Worm (Caenorhabditis elegans) whole organism, L4/young adult: ENCODE data around the gene ZK697.8.

ENCODE experiments used
- W03F9.2 ChIP-seq: fragments of 150-350 bp; optimal IDR thresholded peaks from 2 replicates; lab custom pipeline; 2014; ENCODE audit warnings: missing biosample characterization, missing genetic modification characterization
- dao-5 ChIP-seq: sonication (generic microtip); optimal IDR thresholded peaks from 2 replicates; lab custom pipeline; 2016; ENCODE audit warnings: missing genotype, missing genetic modification characterization, moderate library complexity, missing compliant biosample characterization
- him-1 ChIP-seq: sonication (generic microtip); optimal IDR thresholded peaks from 2 replicates; lab custom pipeline; 2016; ENCODE audit warnings: missing genotype, missing genetic modification reagents, missing genetic modification characterization, missing compliant biosample characterization

The ZK697.8 gene

ce11 chrV:1749053-1749452 lies at the start of gene ZK697.8:
Gene ZK697.8 (minus strand): TSS chrV:1749153.
- TF ChIP-seq him-1 (tag; lab: Kevin White, UChicago) (no peak), W03F9.2 (tag; lab: Kevin White, UChicago) (no peak), dao-5 (tag; lab: Kevin White, UChicago) (no peak)

ce11 chrV:1797900-1798299 lies 48.9 kb upstream of the ZK697.8 start, which contains the start of gene F36H9.10:
Gene F36H9.10 (plus strand): TSS chrV:1798200.
- TF ChIP-seq W03F9.2 (tag; lab: Kevin White, UChicago) = no peak

DNA sequence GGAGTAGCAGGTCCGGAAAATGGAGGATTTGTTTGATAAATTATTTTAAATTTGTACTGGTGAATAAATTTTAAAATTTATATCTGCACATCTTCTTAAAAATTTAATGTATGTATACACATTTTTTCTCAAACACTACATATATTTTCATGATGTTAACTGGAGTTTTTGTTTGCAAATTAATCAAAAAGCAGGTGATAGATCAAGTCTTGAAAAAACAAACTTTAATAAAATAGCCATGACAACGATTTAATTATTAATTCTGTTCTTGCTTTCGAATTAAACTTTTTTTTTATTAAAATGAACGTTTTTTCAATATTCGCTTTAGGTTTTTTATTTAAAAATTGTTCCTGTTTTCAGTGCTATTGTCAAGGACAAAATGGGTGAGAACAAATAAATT lies 45.3 kb upstream of the ZK697.8 start, which contains the start of gene F36H9.1:
Gene F36H9.1, plus strand, starts transcription at position 301 of the 400 bp plus-strand sequence.
- TF ChIP-seq W03F9.2 (tag; lab: Kevin White, UChicago) (no peak), him-1 (tag; lab: Kevin White, UChicago) (no peak), dao-5 (tag; lab: Kevin White, UChicago) (no peak)

DNA sequence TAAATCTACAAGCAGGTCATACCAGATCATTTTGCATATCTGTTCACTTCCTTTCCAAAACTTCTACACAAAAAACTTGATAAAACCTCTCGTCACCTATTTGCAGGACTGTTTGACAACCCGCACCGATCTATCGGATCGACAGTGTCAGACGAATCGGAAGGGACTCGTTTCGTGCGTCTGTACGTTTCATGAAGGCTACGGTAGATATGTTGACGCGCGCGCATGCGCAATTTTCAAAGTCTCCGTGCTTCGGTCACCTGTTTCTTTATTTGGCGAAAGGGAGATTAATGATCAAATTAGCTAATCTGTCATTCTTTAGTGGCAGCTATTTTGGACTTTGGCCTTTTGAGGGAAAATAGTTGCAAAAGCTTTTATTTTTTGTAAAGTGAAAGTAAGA lies 40.5 kb upstream of the ZK697.8 start:
- TF ChIP-seq dao-5 (tag; lab: Kevin White, UChicago) (no peak), him-1 (tag; lab: Kevin White, UChicago) (no peak), W03F9.2 (tag; lab: Kevin White, UChicago) (no peak)

DNA sequence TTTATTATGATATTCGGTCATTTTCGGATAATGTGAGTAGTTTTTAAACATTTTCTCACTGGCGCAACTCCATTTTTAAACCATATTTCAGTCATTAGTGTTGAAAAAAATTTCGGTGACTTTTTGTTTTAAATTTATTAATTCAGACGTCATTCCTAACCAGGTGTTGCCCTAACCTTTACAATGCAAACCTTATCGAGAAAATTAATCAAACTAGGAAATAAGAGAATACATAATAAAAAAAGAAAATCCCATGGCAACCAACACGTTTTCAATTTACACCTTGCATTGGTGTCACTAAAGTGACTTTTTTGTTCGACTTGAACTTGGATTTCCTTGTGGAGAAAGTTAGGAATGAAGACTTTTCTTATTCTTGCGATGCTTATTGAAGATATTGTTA lies 39.2 kb upstream of the ZK697.8 start, which contains the start of gene F36H9.2:
Gene F36H9.2, plus strand, starts transcription at position 301 of the 400 bp plus-strand sequence.
- TF ChIP-seq W03F9.2 (tag; lab: Kevin White, UChicago) (no peak), dao-5 (tag; lab: Kevin White, UChicago) (no peak), him-1 (tag; lab: Kevin White, UChicago) (no peak)

- no peak for TF ChIP-seq him-1 (tag; lab: Kevin White, UChicago)
- no peak for TF ChIP-seq W03F9.2 (tag; lab: Kevin White, UChicago)
- TF ChIP-seq dao-5 (tag; lab: Kevin White, UChicago) = no peak
Observed at ce11 chrV:1781922-1782321, 33.0 kb upstream of the ZK697.8 start, which contains the start of gene F36H9.5. Gene F36H9.5 (minus strand): TSS chrV:1782022.

- TF ChIP-seq dao-5 (tag; lab: Kevin White, UChicago) (no peak), him-1 (tag; lab: Kevin White, UChicago) (no peak), W03F9.2 (tag; lab: Kevin White, UChicago) (no peak)
Observed at ce11 chrV:1779994-1780393, 31.0 kb upstream of the ZK697.8 start.

- TF ChIP-seq him-1 (tag; lab: Kevin White, UChicago) = no peak
Observed at ce11 chrV:1779136-1779535, 30.2 kb upstream of the ZK697.8 start, which contains the start of gene F36H9.4. Gene F36H9.4 (minus strand): TSS chrV:1779236.

DNA sequence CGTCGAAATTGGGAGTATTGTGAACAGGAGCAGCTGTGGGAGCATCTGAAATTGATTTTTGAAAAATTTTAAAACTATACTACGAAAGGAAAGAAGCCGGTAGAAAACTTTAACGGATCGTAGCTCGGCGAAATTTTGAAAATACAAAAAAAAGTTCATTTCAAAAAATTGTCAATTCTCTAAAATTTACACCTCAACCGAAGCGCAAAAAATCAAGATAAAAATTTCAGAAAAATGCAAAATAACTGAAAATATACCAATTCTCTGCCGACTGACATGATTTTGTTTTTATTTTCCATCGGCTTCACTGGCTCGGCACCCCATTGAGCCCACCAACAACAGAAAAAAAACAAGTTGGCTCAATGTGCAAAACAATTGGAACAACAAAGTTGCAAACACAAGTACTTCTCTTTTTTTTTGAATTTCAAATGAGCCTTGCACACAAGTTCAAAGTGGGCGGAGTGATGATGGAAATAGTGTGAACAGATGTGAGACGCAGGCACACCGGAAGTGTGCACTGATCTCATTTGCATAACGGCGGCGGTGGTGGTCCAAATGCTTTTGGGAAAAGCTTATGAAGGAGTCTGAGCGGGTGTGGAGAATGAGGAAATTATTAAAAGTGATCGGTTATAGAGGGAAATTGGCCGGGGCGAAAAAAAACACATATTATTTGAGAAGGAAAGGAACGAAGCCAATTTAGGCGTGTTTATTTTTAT lies 26.1 kb upstream of the ZK697.8 start, which contains the start of gene F36H9.7:
Gene F36H9.7, minus strand, starts transcription at position 51 of the 716 bp plus-strand sequence.
- TF ChIP-seq W03F9.2 (tag; lab: Kevin White, UChicago) = no peak
- no peak for TF ChIP-seq him-1 (tag; lab: Kevin White, UChicago)
- TF ChIP-seq dao-5 (tag; lab: Kevin White, UChicago) = no peak

- TF ChIP-seq him-1 (tag; lab: Kevin White, UChicago) (no peak), dao-5 (tag; lab: Kevin White, UChicago) (no peak), W03F9.2 (tag; lab: Kevin White, UChicago) (no peak)
Observed at ce11 chrV:1773120-1773519, 24.2 kb upstream of the ZK697.8 start.

ce11 chrV:1771727-1772126 lies 22.8 kb upstream of the ZK697.8 start, which contains the start of gene dhs-13:
Gene dhs-13 (minus strand): TSS chrV:1771734.
- TF ChIP-seq him-1 (tag; lab: Kevin White, UChicago) (no peak), dao-5 (tag; lab: Kevin White, UChicago) (no peak), W03F9.2 (tag; lab: Kevin White, UChicago) (no peak)

DNA sequence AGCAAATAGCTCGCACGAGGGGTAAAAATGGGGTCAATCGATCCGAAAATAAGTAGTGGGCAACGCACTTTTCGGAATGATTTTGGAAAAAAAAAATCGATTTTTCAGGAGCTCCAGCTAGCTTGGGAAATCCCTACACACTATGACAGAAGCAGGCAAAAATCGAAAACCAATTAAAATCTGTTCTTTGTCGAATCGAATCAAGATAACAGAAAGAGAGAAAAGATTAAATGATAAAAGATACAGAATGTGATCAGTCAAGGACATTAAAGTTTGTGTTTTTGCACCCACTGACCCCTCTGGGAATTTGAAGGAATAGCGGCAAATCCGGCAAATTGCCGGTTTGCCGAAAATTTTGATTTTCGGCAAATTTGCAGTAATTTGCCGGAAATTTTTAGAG lies 18.5 kb upstream of the ZK697.8 start:
- TF ChIP-seq dao-5 (tag; lab: Kevin White, UChicago) = no peak
- TF ChIP-seq him-1 (tag; lab: Kevin White, UChicago) = no peak
- no peak for TF ChIP-seq W03F9.2 (tag; lab: Kevin White, UChicago)

DNA sequence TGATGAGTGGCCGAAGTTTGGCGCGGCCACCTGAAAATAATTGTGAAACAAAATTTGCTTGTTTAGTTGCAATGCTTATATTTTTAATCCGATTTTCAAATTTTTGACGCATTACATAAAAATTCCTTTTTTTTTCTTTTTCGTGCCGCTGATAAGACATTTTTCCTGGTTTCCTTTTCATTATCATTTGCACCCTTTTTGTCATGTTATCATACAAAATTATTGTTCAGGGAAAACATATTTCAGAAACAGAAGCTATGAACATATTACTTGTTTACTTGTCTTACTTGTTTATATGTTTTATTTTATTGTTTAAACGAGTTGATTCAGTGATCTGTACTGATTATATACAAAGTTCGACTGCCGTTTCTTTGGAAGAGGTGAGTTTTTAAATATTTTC lies 11.7 kb upstream of the ZK697.8 start, which contains the start of gene clec-205:
Gene clec-205, plus strand, starts transcription at position 212 of the 400 bp plus-strand sequence.
- no peak for TF ChIP-seq him-1 (tag; lab: Kevin White, UChicago)
- no peak for TF ChIP-seq W03F9.2 (tag; lab: Kevin White, UChicago)
- no peak for TF ChIP-seq dao-5 (tag; lab: Kevin White, UChicago)

ce11 chrV:1756856-1757255 lies 7.9 kb upstream of the ZK697.8 start, which contains the start of gene clec-204:
Gene clec-204 (plus strand): TSS chrV:1757156.
- TF ChIP-seq dao-5 (tag; lab: Kevin White, UChicago) = no peak
- TF ChIP-seq him-1 (tag; lab: Kevin White, UChicago) = no peak
- no peak for TF ChIP-seq W03F9.2 (tag; lab: Kevin White, UChicago)
